Fruit fly (Drosophila melanogaster) whole organism, embryonic: ENCODE measurements around the gene Irc.

ENCODE experiments used
- Asciz ChIP-seq: fragments of 200-800 bp; sonication (Bioruptor generic); optimal IDR thresholded peaks from 2 replicates; lab custom pipeline; 2017; ENCODE audit warnings: missing biosample characterization, mild to moderate bottlenecking, missing genetic modification characterization, missing genetic modification reagents
- B-H1 ChIP-seq: fragments of 200-800 bp; sonication (Bioruptor generic); IDR thresholded peaks from 3 replicates; pipeline ENCODE4 v1.3.6; 2022; ENCODE audit warnings: missing biosample characterization, missing genetic modification characterization
- Bdp1 ChIP-seq: fragments of 200-800 bp; sonication (Bioruptor generic); optimal IDR thresholded peaks from 3 replicates; lab custom pipeline; 2016; ENCODE audit warnings: missing biosample characterization, missing genetic modification characterization
- CG10431 ChIP-seq: fragments of 200-800 bp; sonication (Bioruptor generic); optimal IDR thresholded peaks from 3 replicates; lab custom pipeline; 2018; ENCODE audit warnings: missing biosample characterization, mild to moderate bottlenecking, missing genetic modification characterization
- CG10565 ChIP-seq: fragments of 200-800 bp; sonication (Bioruptor generic); optimal IDR thresholded peaks from 3 replicates; lab custom pipeline; 2016; ENCODE audit warnings: missing biosample characterization, mild to moderate bottlenecking, missing genetic modification characterization
- CG12391 ChIP-seq: fragments of 200-800 bp; sonication (Bioruptor generic); optimal IDR thresholded peaks from 3 replicates; lab custom pipeline; 2018; ENCODE audit warnings: missing biosample characterization, mild to moderate bottlenecking, missing genetic modification characterization, moderate library complexity
- CG14441 ChIP-seq: fragments of 200-800 bp; sonication (Bioruptor generic); IDR thresholded peaks from 2 replicates; pipeline ENCODE4 v1.3.6; 2022; ENCODE audit warnings: missing biosample characterization, missing genetic modification characterization
- CG15696 ChIP-seq: fragments of 200-800 bp; sonication (Bioruptor generic); optimal IDR thresholded peaks from 2 replicates; lab custom pipeline; 2019; ENCODE audit warnings: missing biosample characterization, mild to moderate bottlenecking, missing genetic modification characterization, moderate library complexity
- CG17186 ChIP-seq: fragments of 200-800 bp; sonication (Bioruptor generic); optimal IDR thresholded peaks from 3 replicates; lab custom pipeline; 2017; ENCODE audit warnings: missing biosample characterization, missing genetic modification reagents, missing genetic modification characterization
- CG17359 ChIP-seq: fragments of 200-800 bp; sonication (Bioruptor generic); optimal IDR thresholded peaks from 3 replicates; lab custom pipeline; 2018; ENCODE audit warnings: missing biosample characterization, mild to moderate bottlenecking, missing genetic modification characterization, moderate library complexity
- CG17612 ChIP-seq: fragments of 200-800 bp; sonication (Bioruptor generic); IDR thresholded peaks from 2 replicates; pipeline ENCODE4 v1.3.6; 2022; ENCODE audit warnings: missing biosample characterization, missing genetic modification characterization
- CG17802 ChIP-seq: fragments of 200-800 bp; sonication (Bioruptor generic); optimal IDR thresholded peaks from 2 replicates; lab custom pipeline; 2018; ENCODE audit warnings: missing biosample characterization, mild to moderate bottlenecking, missing genetic modification characterization, moderate library complexity
- CG18764 ChIP-seq: fragments of 200-800 bp; sonication (Bioruptor generic); optimal IDR thresholded peaks from 3 replicates; lab custom pipeline; 2016; ENCODE audit warnings: missing biosample characterization, missing genetic modification characterization
- CG2129 ChIP-seq: fragments of 200-800 bp; sonication (Bioruptor generic); IDR thresholded peaks from 2 replicates; pipeline ENCODE4 v1.3.6; 2022; ENCODE audit warnings: missing biosample characterization, missing genetic modification characterization; ENCODE audit not compliant: partially characterized antibody
- CG3847 ChIP-seq: fragments of 200-800 bp; sonication (Bioruptor generic); IDR thresholded peaks from 2 replicates; pipeline ENCODE4 v1.3.6; 2022; ENCODE audit warnings: missing biosample characterization, missing genetic modification characterization
- CG42726 ChIP-seq: fragments of 200-800 bp; sonication (Bioruptor generic); IDR thresholded peaks from 2 replicates; pipeline ENCODE4 v1.3.6; 2022; ENCODE audit warnings: missing biosample characterization, missing genetic modification characterization; ENCODE audit not compliant: partially characterized antibody
- CG4730 ChIP-seq: fragments of 200-800 bp; sonication (Bioruptor generic); IDR thresholded peaks from 2 replicates; pipeline ENCODE4 v1.3.6; 2022; ENCODE audit warnings: missing biosample characterization, missing genetic modification characterization
- CG5180 ChIP-seq: fragments of 200-800 bp; sonication (Bioruptor generic); optimal IDR thresholded peaks from 3 replicates; lab custom pipeline; 2017; ENCODE audit warnings: missing biosample characterization, missing genetic modification characterization, mild to moderate bottlenecking, moderate library complexity, missing genetic modification reagents
- CG6689 ChIP-seq: fragments of 200-800 bp; sonication (Bioruptor generic); IDR thresholded peaks from 2 replicates; pipeline ENCODE4 v1.3.6; 2022; ENCODE audit warnings: missing biosample characterization, missing genetic modification characterization
- CG9609 ChIP-seq: fragments of 200-800 bp; sonication (Bioruptor generic); optimal IDR thresholded peaks from 3 replicates; lab custom pipeline; 2016; ENCODE audit warnings: missing biosample characterization, missing genetic modification characterization
- E2f2 ChIP-seq: fragments of 200-800 bp; sonication (Bioruptor generic); IDR thresholded peaks from 2 replicates; pipeline ENCODE4 v1.3.6; 2022; ENCODE audit warnings: missing biosample characterization, missing genetic modification characterization
- HHEX ChIP-seq: fragments of 200-800 bp; sonication (Bioruptor generic); optimal IDR thresholded peaks from 3 replicates; lab custom pipeline; 2017; ENCODE audit warnings: missing biosample characterization, mild to moderate bottlenecking, missing genetic modification characterization, missing genetic modification reagents
- HLH54F ChIP-seq: fragments of 200-800 bp; sonication (Bioruptor generic); optimal IDR thresholded peaks from 3 replicates; lab custom pipeline; 2016; ENCODE audit warnings: missing biosample characterization, missing genetic modification characterization
- HmgZ ChIP-seq: fragments of 200-800 bp; sonication (Bioruptor generic); optimal IDR thresholded peaks from 2 replicates; lab custom pipeline; 2018; ENCODE audit warnings: missing biosample characterization, mild to moderate bottlenecking, missing genetic modification characterization
- Hr3 ChIP-seq: fragments of 200-800 bp; sonication (Bioruptor generic); optimal IDR thresholded peaks from 3 replicates; lab custom pipeline; 2016; ENCODE audit warnings: missing biosample characterization, missing genetic modification characterization
- Lhr ChIP-seq: fragments of 200-800 bp; sonication (Bioruptor generic); optimal IDR thresholded peaks from 3 replicates; lab custom pipeline; 2017; ENCODE audit warnings: mild to moderate bottlenecking, missing biosample characterization, missing genetic modification reagents, missing genetic modification characterization
- Neu2 ChIP-seq: fragments of 200-800 bp; sonication (Bioruptor generic); optimal IDR thresholded peaks from 3 replicates; lab custom pipeline; 2016; ENCODE audit warnings: missing biosample characterization, missing genetic modification characterization, borderline replicate concordance
- NfI ChIP-seq: fragments of 200-800 bp; sonication (Bioruptor generic); optimal IDR thresholded peaks from 3 replicates; lab custom pipeline; 2018; ENCODE audit warnings: missing biosample characterization, mild to moderate bottlenecking, missing genetic modification characterization, moderate library complexity
- Vsx1 ChIP-seq: fragments of 200-800 bp; sonication (Bioruptor generic); optimal IDR thresholded peaks from 2 replicates; lab custom pipeline; 2017; ENCODE audit warnings: missing biosample characterization, mild to moderate bottlenecking, missing genetic modification characterization, missing genetic modification reagents
- Xrp1 ChIP-seq: fragments of 200-800 bp; sonication (Bioruptor generic); IDR thresholded peaks from 2 replicates; pipeline ENCODE4 v1.3.6; 2022; ENCODE audit warnings: missing biosample characterization, missing genetic modification characterization
- ci ChIP-seq: fragments of 200-800 bp; sonication (Bioruptor generic); IDR thresholded peaks from 3 replicates; pipeline ENCODE4 v1.3.6; 2022; ENCODE audit warnings: missing biosample characterization, missing genetic modification characterization
- crp ChIP-seq, 2 experiments: fragments of 200-800 bp; sonication (Bioruptor generic); optimal IDR thresholded peaks; 2 replicates in 1 of 2; 3 replicates in 1 of 2; lab custom pipeline; 2017; ENCODE audit warnings: missing biosample characterization in 2 of 2, missing genetic modification characterization in 2 of 2, mild to moderate bottlenecking in 1 of 2, moderate library complexity in 1 of 2
- grau ChIP-seq: fragments of 200-800 bp; optimal IDR thresholded peaks from 3 replicates; lab custom pipeline; 2019; ENCODE audit warnings: missing biosample characterization, mild to moderate bottlenecking, missing genetic modification characterization, moderate library complexity
- gro ChIP-seq: fragments of 200-800 bp; sonication (Bioruptor generic); optimal IDR thresholded peaks from 2 replicates; lab custom pipeline; 2016; ENCODE audit warnings: missing biosample characterization, missing genetic modification characterization
- gsb ChIP-seq: fragments of 200-800 bp; sonication (Bioruptor generic); IDR thresholded peaks from 2 replicates; pipeline ENCODE4 v1.3.6; 2022; ENCODE audit warnings: missing biosample characterization, missing genetic modification characterization
- ham ChIP-seq: fragments of 200-800 bp; sonication (Bioruptor generic); IDR thresholded peaks from 2 replicates; pipeline ENCODE4 v1.3.6; 2022; ENCODE audit warnings: missing biosample characterization, missing genetic modification characterization
- jing ChIP-seq: fragments of 200-800 bp; sonication (Bioruptor generic); optimal IDR thresholded peaks from 2 replicates; lab custom pipeline; 2018; ENCODE audit warnings: missing biosample characterization, mild to moderate bottlenecking, missing genetic modification characterization
- lola ChIP-seq, 3 experiments: fragments of >200 bp in 2 of 3; fragments of 200-800 bp in 1 of 3; sonication (Bioruptor generic) in 1 of 3; optimal IDR thresholded peaks; 2 replicates each; lab custom pipeline; 2017 to 2019; ENCODE audit warnings: missing biosample characterization in 3 of 3, missing genetic modification characterization in 3 of 3, mild to moderate bottlenecking in 1 of 3, moderate library complexity in 1 of 3
- mld ChIP-seq: fragments of 200-800 bp; sonication (Bioruptor generic); IDR thresholded peaks from 3 replicates; pipeline ENCODE4 v1.3.6; 2022; ENCODE audit warnings: missing biosample characterization, missing genetic modification characterization; ENCODE audit not compliant: partially characterized antibody
- onecut ChIP-seq: fragments of 200-800 bp; sonication (Bioruptor generic); IDR thresholded peaks from 2 replicates; pipeline ENCODE4 v1.3.6; 2022; ENCODE audit warnings: missing biosample characterization, missing genetic modification characterization
- salm ChIP-seq: fragments of 200-800 bp; sonication (Bioruptor generic); optimal IDR thresholded peaks from 2 replicates; lab custom pipeline; 2018; ENCODE audit warnings: missing biosample characterization, mild to moderate bottlenecking, missing genetic modification characterization
- scrt ChIP-seq: fragments of 200-800 bp; sonication (Bioruptor generic); optimal IDR thresholded peaks from 2 replicates; lab custom pipeline; 2018; ENCODE audit warnings: missing biosample characterization, mild to moderate bottlenecking, missing genetic modification characterization, moderate library complexity
- slp2 ChIP-seq: fragments of 200-800 bp; sonication (Bioruptor generic); optimal IDR thresholded peaks from 2 replicates; lab custom pipeline; 2016; ENCODE audit warnings: missing biosample characterization, missing genetic modification characterization
- stc ChIP-seq: fragments of 200-800 bp; sonication (Bioruptor generic); IDR thresholded peaks from 2 replicates; pipeline ENCODE4 v1.3.6; 2022; ENCODE audit warnings: missing biosample characterization, missing genetic modification characterization
- ttk ChIP-seq: fragments of 200-800 bp; sonication (Bioruptor generic); IDR thresholded peaks from 2 replicates; pipeline ENCODE4 v2.1.2; 2022; ENCODE audit warnings: missing biosample characterization, missing genetic modification characterization
- zen ChIP-seq: fragments of 200-800 bp; sonication (Bioruptor generic); optimal IDR thresholded peaks from 3 replicates; lab custom pipeline; 2018; ENCODE audit warnings: missing biosample characterization, mild to moderate bottlenecking, missing genetic modification characterization, moderate library complexity
- zfh1 ChIP-seq: fragments of 200-800 bp; sonication (Bioruptor generic); IDR thresholded peaks from 3 replicates; pipeline ENCODE4 v1.3.6; 2022; ENCODE audit warnings: missing biosample characterization, missing genetic modification characterization

Gene Irc

DNA sequence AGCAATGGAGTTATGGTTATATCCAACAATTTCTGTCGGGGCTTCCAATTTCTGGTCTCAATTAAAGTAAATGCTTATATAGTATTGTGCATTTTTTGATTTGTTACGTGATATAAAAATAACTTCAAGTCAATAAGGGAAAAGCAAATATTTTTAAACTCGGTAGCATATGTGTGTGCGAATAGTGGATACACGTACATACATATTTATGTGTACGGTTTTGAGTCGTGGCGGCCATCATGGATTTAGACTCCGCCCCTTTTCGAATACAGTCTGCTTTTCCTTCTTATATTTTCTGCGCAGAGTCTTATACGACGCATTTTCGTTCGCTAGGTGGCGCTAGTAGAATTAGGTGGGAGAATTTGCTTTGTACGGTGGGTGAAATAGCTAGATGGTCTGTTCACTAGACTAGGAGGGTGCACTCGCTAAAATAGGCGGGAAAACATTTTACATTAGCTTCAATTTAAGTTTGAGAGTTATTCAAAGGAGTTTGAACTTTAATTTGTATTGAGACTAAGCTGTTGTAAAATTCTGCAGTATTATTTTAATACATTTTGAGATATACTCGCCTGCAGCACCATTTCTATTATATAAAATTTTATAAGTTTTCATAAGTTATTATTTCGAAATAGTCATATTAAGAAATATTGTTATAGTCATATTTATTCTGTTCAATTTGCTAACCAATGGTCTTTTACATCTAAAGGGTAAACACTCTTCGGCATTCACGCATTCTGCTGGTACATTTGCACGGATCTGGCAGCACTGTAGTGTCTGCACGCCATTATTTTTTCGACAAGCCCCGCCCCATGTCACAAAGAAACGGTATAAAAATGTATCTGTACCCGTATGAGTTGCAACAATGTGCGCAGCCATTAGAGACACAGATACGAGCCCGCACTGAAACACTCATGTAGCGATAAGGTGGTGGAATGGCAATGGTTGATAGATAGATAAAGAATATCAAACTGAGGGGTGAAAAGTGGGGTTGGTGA lies 33.0 kb upstream of the Irc start (continued):
- TF ChIP-seq salm (tag; lab: Kevin White, UChicago) (peak; percentile 38), CG9609 (GFP tag; lab: Kevin White, UChicago) (no peak), stc (GFP tag; lab: Robert Waterston, UW) (peak; percentile 65), Bdp1 (GFP tag; lab: Kevin White, UChicago) (peak; percentile 2), CG10565 (GFP tag; lab: Kevin White, UChicago) (no peak), gsb (GFP tag; lab: Robert Waterston, UW) (peak; percentile 44; the same call in 1 of the 2 replicates), zfh1 (no peak), CG17359 (tag; lab: Kevin White, UChicago) (no peak), CG2129 (GFP tag; lab: Robert Waterston, UW) (no peak), HmgZ (peak; percentile 35), CG3847 (GFP tag; lab: Robert Waterston, UW) (peak; percentile 56; the same call in 1 of the 2 replicates), CG10431 (GFP tag; lab: Kevin White, UChicago) (no peak), CG12391 (tag; lab: Kevin White, UChicago) (peak; percentile 84), CG15696 (tag; lab: Kevin White, UChicago) (peak; percentile 67), E2f2 (GFP tag; lab: Robert Waterston, UW) (peak; percentile 91), slp2 (no peak), zen (tag; lab: Kevin White, UChicago) (peak; percentile 42), mld (GFP tag; lab: Robert Waterston, UW) (0 out of 3 replicates have a peak, but pooled peaks have one; percentile 36), grau (tag; lab: Kevin White, UChicago) (peak; percentile 69), CG17802 (tag; lab: Kevin White, UChicago) (no peak), jing (GFP tag; lab: Kevin White, UChicago) (no peak), CG17186 (no peak), scrt (GFP tag; lab: Kevin White, UChicago) (peak; percentile 62), CG4730 (0 out of 2 replicates have a peak, but pooled peaks have one; percentile 25), HLH54F (GFP tag; lab: Kevin White, UChicago) (peak; percentile 22), Neu2 (GFP tag; lab: Kevin White, UChicago) (no peak), ttk (GFP tag; lab: Robert Waterston, UW) (no peak), HHEX (GFP tag; lab: Kevin White, UChicago) (no peak), CG17612 (GFP tag; lab: Robert Waterston, UW) (no peak), onecut (GFP tag; lab: Robert Waterston, UW) (peak; percentile 76), NfI (peak; percentile 48), Lhr (peak; percentile 67), ci (GFP tag; lab: Robert Waterston, UW) (peak; percentile 54; the same call in 2 of the 3 replicates), CG5180 (GFP tag; lab: Kevin White, UChicago) (no peak), CG42726 (peak; percentile 61; the same call in 1 of the 2 replicates), ham (no peak), CG14441 (GFP tag; lab: Robert Waterston, UW) (peak; percentile 57), CG18764 (GFP tag; lab: Kevin White, UChicago) (peak; percentile 48), B-H1 (GFP tag; lab: Robert Waterston, UW) (peak; percentile 45; the same call in 2 of the 3 replicates), lola (GFP tag; optimal IDR thresholded peaks at IDR 0.05; lab: Kevin White, UChicago) (peak in 1 of 3 experiments; percentile 78), Xrp1 (GFP tag; lab: Robert Waterston, UW) (peak; percentile 80), Asciz (GFP tag; lab: Kevin White, UChicago) (peak; percentile 50), CG6689 (GFP tag; lab: Robert Waterston, UW) (peak; percentile 44), crp (GFP tag; optimal IDR thresholded peaks at IDR 0.05; lab: Kevin White, UChicago) (no peak), gro (no peak), Hr3 (GFP tag; lab: Kevin White, UChicago) (peak; percentile 53), Vsx1 (GFP tag; lab: Kevin White, UChicago) (peak; percentile 90)
